Fruit fly (Drosophila melanogaster) whole organism, adult: ENCODE results near the gene Ir7g.

ENCODE experiments used
- CG12768 ChIP-seq: fragments of 200-800 bp; sonication (Bioruptor generic); optimal IDR thresholded peaks from 2 replicates; lab custom pipeline; 2017; ENCODE audit warnings: missing biosample characterization, missing genetic modification characterization, mild to moderate bottlenecking, moderate library complexity, missing genetic modification reagents
- CG14711 ChIP-seq: fragments of 200-800 bp; sonication (Bioruptor generic); optimal IDR thresholded peaks from 2 replicates; lab custom pipeline; 2018; ENCODE audit warnings: missing biosample characterization, mild to moderate bottlenecking, missing genetic modification characterization, moderate library complexity
- CG5204 ChIP-seq: fragments of 200-800 bp; sonication (Bioruptor generic); optimal IDR thresholded peaks from 2 replicates; lab custom pipeline; 2016; ENCODE audit warnings: missing biosample characterization, missing genetic modification characterization
- CG7101 ChIP-seq: fragments of 200-800 bp; sonication (Bioruptor generic); optimal IDR thresholded peaks from 2 replicates; lab custom pipeline; 2018; ENCODE audit warnings: missing biosample characterization, mild to moderate bottlenecking, missing genetic modification characterization, moderate library complexity
- bab1 ChIP-seq: fragments of 200-800 bp; sonication (Bioruptor generic); optimal IDR thresholded peaks from 3 replicates; lab custom pipeline; 2019; ENCODE audit warnings: missing biosample characterization, mild to moderate bottlenecking, missing genetic modification characterization, moderate library complexity
- kay ChIP-seq: fragments of 200-800 bp; sonication (Bioruptor generic); peaks from one replicate; lab custom pipeline; 2016; ENCODE audit warnings: missing biosample characterization, missing genetic modification characterization, borderline replicate concordance

DNA sequence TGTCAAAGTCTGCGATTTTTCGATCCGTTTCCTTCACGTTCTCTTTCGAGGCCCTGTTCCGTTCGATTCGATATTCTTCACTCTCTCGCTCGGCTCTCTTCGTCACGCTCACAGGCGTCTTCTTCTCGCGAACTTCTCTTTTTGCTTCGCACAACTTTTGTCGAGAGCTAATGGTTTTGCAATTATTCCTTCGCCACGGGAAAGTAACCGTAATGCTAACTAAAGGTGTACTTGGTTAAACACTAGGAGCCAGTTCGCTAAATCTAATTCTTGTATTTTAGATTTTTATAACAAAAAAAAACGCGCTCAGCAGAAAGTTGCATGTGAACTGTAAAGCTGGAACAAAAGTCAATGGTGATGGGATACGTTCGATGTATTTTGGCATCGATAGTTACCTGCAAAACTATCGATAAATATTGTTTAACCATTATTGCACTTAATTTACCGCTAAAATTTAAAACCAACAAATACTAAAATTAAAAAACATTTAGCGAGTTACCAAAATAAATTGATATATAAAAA is 46.6 kb downstream of the Ir7g start, which contains the start of gene mahe:
- TF ChIP-seq kay (GFP tag; lab: Kevin White, UChicago) (no peak), CG5204 (GFP tag; lab: Kevin White, UChicago) (no peak), CG14711 (peak; percentile 35), CG7101 (tag; lab: Kevin White, UChicago) (peak; percentile 26), bab1 (GFP tag; lab: Kevin White, UChicago) (peak; percentile 55), CG12768 (GFP tag; lab: Kevin White, UChicago) (no peak)
